Fruit fly (Drosophila melanogaster) whole organism, embryonic: Measurements from ENCODE around the gene Vlet.

Experiments
- Blimp-1 ChIP-seq: fragments of 200-800 bp; sonication (Bioruptor generic); optimal IDR thresholded peaks from 3 replicates; lab custom pipeline; 2018; ENCODE audit warnings: missing biosample characterization, missing genetic modification characterization, mild to moderate bottlenecking, moderate library complexity, missing genetic modification reagents
- CG11695 ChIP-seq: fragments of 200-800 bp; sonication (Bioruptor generic); IDR thresholded peaks from 3 replicates; pipeline ENCODE4 v1.3.6; 2022; ENCODE audit warnings: missing biosample characterization, missing genetic modification characterization
- CG14014 ChIP-seq: fragments of 200-800 bp; sonication (Bioruptor generic); IDR thresholded peaks from 2 replicates; pipeline ENCODE4 v1.3.6; 2022; ENCODE audit warnings: missing biosample characterization, missing genetic modification characterization
- CG14860 ChIP-seq: fragments of 200-800 bp; sonication (Bioruptor generic); IDR thresholded peaks from 3 replicates; pipeline ENCODE4 v1.3.6; 2022; ENCODE audit warnings: missing biosample characterization, missing genetic modification characterization; ENCODE audit not compliant: partially characterized antibody
- CG15073 ChIP-seq: fragments of 200-800 bp; sonication (Bioruptor generic); optimal IDR thresholded peaks from 2 replicates; lab custom pipeline; 2016; ENCODE audit warnings: missing biosample characterization, missing genetic modification characterization
- CG17612 ChIP-seq: fragments of 200-800 bp; sonication (Bioruptor generic); IDR thresholded peaks from 2 replicates; pipeline ENCODE4 v1.3.6; 2022; ENCODE audit warnings: missing biosample characterization, missing genetic modification characterization
- CG31441 ChIP-seq: fragments of 200-800 bp; sonication (Bioruptor generic); IDR thresholded peaks from 2 replicates; pipeline ENCODE4 v1.3.6; 2022; ENCODE audit warnings: missing biosample characterization, missing genetic modification characterization
- CG3163 ChIP-seq: fragments of 200-800 bp; sonication (Bioruptor generic); optimal IDR thresholded peaks from 3 replicates; lab custom pipeline; 2016; ENCODE audit warnings: missing biosample characterization, missing genetic modification characterization
- CG42726 ChIP-seq: fragments of 200-800 bp; sonication (Bioruptor generic); IDR thresholded peaks from 2 replicates; pipeline ENCODE4 v1.3.6; 2022; ENCODE audit warnings: missing biosample characterization, missing genetic modification characterization; ENCODE audit not compliant: partially characterized antibody
- CG4404 ChIP-seq: fragments of 200-800 bp; sonication (Bioruptor generic); IDR thresholded peaks from 2 replicates; pipeline ENCODE4 v1.3.6; 2022; ENCODE audit warnings: missing biosample characterization, missing genetic modification characterization
- CG6254 ChIP-seq: fragments of 200-800 bp; sonication (Bioruptor generic); optimal IDR thresholded peaks from 3 replicates; lab custom pipeline; 2017; ENCODE audit warnings: mild to moderate bottlenecking, missing biosample characterization, missing genetic modification reagents, missing genetic modification characterization
- CG6765 ChIP-seq: fragments of 200-800 bp; sonication (Bioruptor generic); optimal IDR thresholded peaks from 3 replicates; lab custom pipeline; 2017; ENCODE audit warnings: missing biosample characterization, mild to moderate bottlenecking, missing genetic modification characterization
- CG7745 ChIP-seq: fragments of 200-800 bp; sonication (Bioruptor generic); optimal IDR thresholded peaks from 2 replicates; lab custom pipeline; 2018; ENCODE audit warnings: missing biosample characterization, mild to moderate bottlenecking, missing genetic modification characterization, moderate library complexity
- CG8281 ChIP-seq: fragments of 200-800 bp; sonication (Bioruptor generic); optimal IDR thresholded peaks from 2 replicates; lab custom pipeline; 2018; ENCODE audit warnings: missing biosample characterization, mild to moderate bottlenecking, missing genetic modification characterization, moderate library complexity
- CG9437 ChIP-seq: fragments of 200-800 bp; sonication (Bioruptor generic); optimal IDR thresholded peaks from 2 replicates; lab custom pipeline; 2018; ENCODE audit warnings: missing biosample characterization, mild to moderate bottlenecking, missing genetic modification characterization
- CrebB ChIP-seq: fragments of 200-800 bp; sonication (Bioruptor generic); optimal IDR thresholded peaks from 3 replicates; lab custom pipeline; 2018; ENCODE audit warnings: missing biosample characterization, mild to moderate bottlenecking, missing genetic modification characterization
- D ChIP-seq, 2 experiments: fragments of 200-800 bp in 1 of 2; fragments of >200 bp in 1 of 2; sonication (Bioruptor generic) in 1 of 2; optimal IDR thresholded peaks; 2 replicates in 1 of 2; 3 replicates in 1 of 2; lab custom pipeline; 2017; ENCODE audit warnings: mild to moderate bottlenecking in 1 of 2, missing biosample characterization in 1 of 2, missing genetic modification characterization in 1 of 2, missing genetic modification reagents in 1 of 2
- Ets65A ChIP-seq: fragments of 200-800 bp; sonication (Bioruptor generic); peaks from one replicate; lab custom pipeline; 2016; ENCODE audit warnings: missing biosample characterization, missing genetic modification characterization
- Fer1 ChIP-seq: fragments of 200-800 bp; sonication (Bioruptor generic); optimal IDR thresholded peaks from 2 replicates; lab custom pipeline; 2017; ENCODE audit warnings: missing biosample characterization, mild to moderate bottlenecking, missing genetic modification characterization
- Fer3 ChIP-seq: fragments of 200-800 bp; sonication (Bioruptor generic); optimal IDR thresholded peaks from 2 replicates; lab custom pipeline; 2018; ENCODE audit warnings: missing biosample characterization, mild to moderate bottlenecking, missing genetic modification characterization, moderate library complexity
- HmgD ChIP-seq: fragments of 200-800 bp; sonication (Bioruptor generic); optimal IDR thresholded peaks from 3 replicates; lab custom pipeline; 2016; ENCODE audit warnings: missing biosample characterization, missing genetic modification characterization
- Lpt ChIP-seq: fragments of >200 bp; optimal IDR thresholded peaks from 2 replicates; lab custom pipeline; 2018; ENCODE audit warnings: missing biosample characterization, missing genetic modification characterization
- Mad ChIP-seq: fragments of 200-800 bp; sonication (Bioruptor generic); optimal IDR thresholded peaks from 2 replicates; lab custom pipeline; 2016; ENCODE audit warnings: missing biosample characterization, missing genetic modification characterization
- Med ChIP-seq: fragments of 200-800 bp; sonication (Bioruptor generic); peaks from one replicate; lab custom pipeline; 2016; ENCODE audit warnings: missing biosample characterization, missing genetic modification characterization, mild to moderate bottlenecking, inconsistent platforms, moderate library complexity
- Ptx1 ChIP-seq: fragments of 200-800 bp; sonication (Bioruptor generic); IDR thresholded peaks from 2 replicates; pipeline ENCODE4 v1.3.6; 2022; ENCODE audit warnings: missing biosample characterization, missing genetic modification characterization
- Stat92E ChIP-seq, 3 experiments: fragments of >200 bp in 2 of 3; fragments of 200-800 bp in 1 of 3; sonication (Bioruptor generic) in 1 of 3; optimal IDR thresholded peaks; 2 replicates each; lab custom pipeline; 2017 to 2019; ENCODE audit warnings: missing biosample characterization in 3 of 3, missing genetic modification characterization in 3 of 3, mild to moderate bottlenecking in 1 of 3, moderate library complexity in 1 of 3
- ac ChIP-seq: fragments of 200-800 bp; sonication (Bioruptor generic); optimal IDR thresholded peaks from 3 replicates; lab custom pipeline; 2017; ENCODE audit warnings: missing biosample characterization, mild to moderate bottlenecking, missing genetic modification characterization
- al ChIP-seq: fragments of 200-800 bp; sonication (Bioruptor generic); IDR thresholded peaks from 2 replicates; pipeline ENCODE4 v1.3.6; 2022; ENCODE audit warnings: missing biosample characterization, missing genetic modification characterization
- dm ChIP-seq: fragments of 200-800 bp; sonication (Bioruptor generic); optimal IDR thresholded peaks from 3 replicates; lab custom pipeline; 2016; ENCODE audit warnings: missing biosample characterization, missing genetic modification characterization
- fd64A ChIP-seq: fragments of 200-800 bp; sonication (Bioruptor generic); optimal IDR thresholded peaks from 3 replicates; lab custom pipeline; 2018; ENCODE audit warnings: missing biosample characterization, mild to moderate bottlenecking, missing genetic modification characterization
- fru ChIP-seq: fragments of >200 bp; optimal IDR thresholded peaks from 2 replicates; lab custom pipeline; 2017
- hth ChIP-seq: fragments of >200 bp; optimal IDR thresholded peaks from 2 replicates; lab custom pipeline; 2017; ENCODE audit warnings: inconsistent platforms
- kni ChIP-seq: fragments of 200-800 bp; sonication (Bioruptor generic); optimal IDR thresholded peaks from 3 replicates; lab custom pipeline; 2017; ENCODE audit warnings: mild to moderate bottlenecking, missing biosample characterization, missing genetic modification reagents, missing genetic modification characterization
- knrl ChIP-seq: fragments of 200-800 bp; sonication (Bioruptor generic); IDR thresholded peaks from 3 replicates; pipeline ENCODE4 v1.3.6; 2022; ENCODE audit warnings: missing biosample characterization, missing genetic modification characterization; ENCODE audit not compliant: partially characterized antibody
- lmd ChIP-seq: fragments of 200-800 bp; sonication (Bioruptor generic); IDR thresholded peaks from 2 replicates; pipeline ENCODE4 v1.3.6; 2022; ENCODE audit warnings: missing biosample characterization, missing genetic modification characterization
- luna ChIP-seq: fragments of 200-800 bp; sonication (Bioruptor generic); optimal IDR thresholded peaks from 2 replicates; lab custom pipeline; 2016; ENCODE audit warnings: missing biosample characterization, missing genetic modification characterization
- maf-S ChIP-seq: fragments of 200-800 bp; sonication (Bioruptor generic); optimal IDR thresholded peaks from 2 replicates; lab custom pipeline; 2016; ENCODE audit warnings: missing biosample characterization, missing genetic modification characterization
- nerfin-2 ChIP-seq: fragments of 200-800 bp; sonication (Bioruptor generic); IDR thresholded peaks from 2 replicates; pipeline ENCODE4 v1.3.6; 2022; ENCODE audit warnings: missing biosample characterization, missing genetic modification characterization; ENCODE audit not compliant: partially characterized antibody
- org-1 ChIP-seq: fragments of 200-800 bp; sonication (Bioruptor generic); optimal IDR thresholded peaks from 2 replicates; lab custom pipeline; 2017; ENCODE audit warnings: missing biosample characterization, missing genetic modification characterization
- pita ChIP-seq: fragments of 200-800 bp; sonication (Bioruptor generic); optimal IDR thresholded peaks from 2 replicates; lab custom pipeline; 2017; ENCODE audit warnings: missing biosample characterization, mild to moderate bottlenecking, missing genetic modification characterization
- pzg ChIP-seq: fragments of 200-800 bp; sonication (Bioruptor generic); optimal IDR thresholded peaks from 3 replicates; lab custom pipeline; 2018; ENCODE audit warnings: missing biosample characterization, mild to moderate bottlenecking, missing genetic modification characterization, moderate library complexity
- sc ChIP-seq, 3 experiments: fragments of >200 bp in 2 of 3; fragments of 200-800 bp in 1 of 3; sonication (Bioruptor generic) in 1 of 3; optimal IDR thresholded peaks; 2 replicates in 2 of 3; 3 replicates in 1 of 3; lab custom pipeline; 2017; ENCODE audit warnings: mild to moderate bottlenecking in 1 of 3, missing biosample characterization in 1 of 3, missing genetic modification characterization in 1 of 3, missing genetic modification reagents in 1 of 3
- schlank ChIP-seq: fragments of 200-800 bp; sonication (Bioruptor generic); optimal IDR thresholded peaks from 2 replicates; lab custom pipeline; 2018; ENCODE audit warnings: missing biosample characterization, mild to moderate bottlenecking, missing genetic modification characterization
- sd ChIP-seq: fragments of 200-800 bp; sonication (Bioruptor generic); optimal IDR thresholded peaks from 3 replicates; lab custom pipeline; 2018; ENCODE audit warnings: missing biosample characterization, mild to moderate bottlenecking, missing genetic modification characterization, moderate library complexity
- seq ChIP-seq: fragments of 200-800 bp; sonication (Bioruptor generic); IDR thresholded peaks from 2 replicates; pipeline ENCODE4 v1.3.6; 2022; ENCODE audit warnings: missing biosample characterization, missing genetic modification characterization
- sim ChIP-seq: fragments of 200-800 bp; sonication (Bioruptor generic); IDR thresholded peaks from 2 replicates; pipeline ENCODE4 v1.3.6; 2022; ENCODE audit warnings: missing biosample characterization, missing genetic modification characterization
- sqz ChIP-seq: fragments of 200-800 bp; sonication (Bioruptor generic); optimal IDR thresholded peaks from 3 replicates; lab custom pipeline; 2018; ENCODE audit warnings: missing biosample characterization, mild to moderate bottlenecking, missing genetic modification characterization
- tap ChIP-seq: fragments of 200-800 bp; optimal IDR thresholded peaks from 3 replicates; lab custom pipeline; 2019; ENCODE audit warnings: missing biosample characterization, mild to moderate bottlenecking, missing genetic modification characterization, moderate library complexity

The Vlet gene

dm6 chrX:11694959-11695882 is 16.8 kb upstream of the Vlet start, which contains the start of gene PhKgamma (continued):
- peak; percentile 86 for TF ChIP-seq D (optimal IDR thresholded peaks at IDR 0.05; lab: Kevin White, UChicago)
- TF ChIP-seq D (GFP tag; optimal IDR thresholded peaks at IDR 0.05; lab: Kevin White, UChicago) = no peak
- no peak for TF ChIP-seq tap
- TF ChIP-seq ac (GFP tag; lab: Kevin White, UChicago) = no peak
- TF ChIP-seq pzg (GFP tag; lab: Kevin White, UChicago) = peak; percentile 99
- TF ChIP-seq Mad (GFP tag; lab: Kevin White, UChicago) = peak; percentile 19
- TF ChIP-seq CG15073 (GFP tag; lab: Kevin White, UChicago) = no peak
- TF ChIP-seq CG17612 (GFP tag; lab: Robert Waterston, UW) = no peak
- no peak for TF ChIP-seq sc (optimal IDR thresholded peaks at IDR 0.05; lab: Kevin White, UChicago)
- TF ChIP-seq sc (GFP tag; optimal IDR thresholded peaks at IDR 0.05; lab: Kevin White, UChicago) = no peak
- peak; percentile 87 for TF ChIP-seq CG42726 (GFP tag; lab: Robert Waterston, UW)
- no peak for TF ChIP-seq schlank (tag; lab: Kevin White, UChicago)
- TF ChIP-seq al = no peak
- TF ChIP-seq CG6254 (GFP tag; lab: Kevin White, UChicago) = no peak
- TF ChIP-seq CG14014 = no peak
- no peak for TF ChIP-seq maf-S
- TF ChIP-seq Fer3 (tag; lab: Kevin White, UChicago) = no peak
- no peak for TF ChIP-seq CG8281 (tag; lab: Kevin White, UChicago)
- no peak for TF ChIP-seq Stat92E (GFP tag; optimal IDR thresholded peaks at IDR 0.05; lab: Kevin White, UChicago)
- TF ChIP-seq HmgD (GFP tag; lab: Kevin White, UChicago) = peak; percentile 80
- TF ChIP-seq fd64A (GFP tag; lab: Kevin White, UChicago) = peak; percentile 19
- TF ChIP-seq sim = no peak
- no peak for TF ChIP-seq CG4404
- peak; percentile 80 for TF ChIP-seq Ets65A (GFP tag; lab: Kevin White, UChicago)
- no peak for TF ChIP-seq Ptx1
- no peak for TF ChIP-seq Lpt (GFP tag; lab: Kevin White, UChicago)
- TF ChIP-seq knrl = peak; percentile 89
- TF ChIP-seq luna (GFP tag; lab: Kevin White, UChicago) = no peak
- TF ChIP-seq Blimp-1 = no peak
- no peak for TF ChIP-seq hth
- TF ChIP-seq kni (GFP tag; lab: Kevin White, UChicago) = peak; percentile 77
- peak; percentile 1 for TF ChIP-seq CG3163 (GFP tag; lab: Kevin White, UChicago)
- TF ChIP-seq dm (GFP tag; lab: Kevin White, UChicago) = peak; percentile 54
- TF ChIP-seq CG11695 (GFP tag; lab: Robert Waterston, UW) = no peak
- TF ChIP-seq CG7745 (tag; lab: Kevin White, UChicago) = no peak
- TF ChIP-seq fru = no peak
- TF ChIP-seq pita (GFP tag; lab: Kevin White, UChicago) = peak; percentile 98
- no peak for TF ChIP-seq sqz (GFP tag; lab: Kevin White, UChicago)
- peak; percentile 16 for TF ChIP-seq CrebB (tag; lab: Kevin White, UChicago)
- no peak for TF ChIP-seq CG6765
- peak; percentile 81 for TF ChIP-seq nerfin-2 (GFP tag; lab: Robert Waterston, UW)
- no peak for TF ChIP-seq sd
- TF ChIP-seq Fer1 (GFP tag; lab: Kevin White, UChicago) = peak; percentile 62
- TF ChIP-seq Med (GFP tag; lab: Kevin White, UChicago) = peak; percentile 86
- TF ChIP-seq org-1 = no peak
- no peak for TF ChIP-seq CG9437 (GFP tag; lab: Kevin White, UChicago)
- TF ChIP-seq lmd (GFP tag; lab: Robert Waterston, UW) = no peak
- TF ChIP-seq CG31441 (GFP tag; lab: Robert Waterston, UW) = no peak; the same call in 1 of the 2 replicates
- peak; percentile 77 for TF ChIP-seq CG14860 (GFP tag; lab: Robert Waterston, UW)
- no peak for TF ChIP-seq seq (GFP tag; lab: Robert Waterston, UW)
